Worm (Caenorhabditis elegans): ENCODE data around the gene C02E7.7.

- TF ChIP-seq nhr-111 (GFP tag; optimal IDR thresholded peaks at IDR 0.05) (no peak), snpc-4 (tag; optimal IDR thresholded peaks at IDR 0.05) (no peak), ZK546.5 (tag; optimal IDR thresholded peaks at IDR 0.05) (no peak), zag-1 (tag; optimal IDR thresholded peaks at IDR 0.05) (no peak), nhr-25 (tag; optimal IDR thresholded peaks at IDR 0.05; ENCODE audit: borderline replicate concordance, insufficient read depth) (no peak), nhr-48 (tag; optimal IDR thresholded peaks at IDR 0.05) (peak; percentile 39), pqm-1 (tag; optimal IDR thresholded peaks at IDR 0.05) (no peak), nhr-11 (tag; optimal IDR thresholded peaks at IDR 0.05) (no peak), nhr-10 (tag; optimal IDR thresholded peaks at IDR 0.05) (no peak), fos-1 (tag; optimal IDR thresholded peaks at IDR 0.05) (no peak)
Observed at ce11 chrV:4908591-4908990, 9.8 kb downstream of the C02E7.7 start, which contains the start of gene ugt-13.
